Worm (Caenorhabditis elegans): Measurements from ENCODE around the gene Y102A5C.4.

The Y102A5C.4 gene

DNA sequence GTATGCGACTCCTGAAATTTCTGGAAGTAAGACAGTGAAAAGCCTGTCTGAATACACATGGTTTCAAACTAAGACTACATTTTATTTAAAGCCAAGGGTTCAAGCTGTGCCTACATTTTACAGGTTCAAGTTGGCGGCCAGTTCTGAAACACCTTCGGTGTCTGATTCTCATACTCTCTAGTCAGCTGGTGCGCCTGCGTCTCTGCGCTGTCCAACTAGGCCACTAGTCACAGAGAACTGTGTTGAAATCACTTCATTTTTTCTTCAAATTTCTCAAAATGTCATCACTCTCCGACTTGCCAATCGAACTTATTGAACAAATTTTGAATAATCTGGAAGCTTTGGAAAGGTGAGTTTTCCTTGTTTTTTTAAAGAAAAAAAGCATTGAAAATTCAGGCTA is 44.6 kb downstream of the Y102A5C.4 start, which contains the start of gene fbxa-90:
TSS of gene fbxa-90 (plus strand) at position 179 of the 400 bp plus-strand sequence.
- TF ChIP-seq elt-3 (tag; optimal IDR thresholded peaks at IDR 0.05), result no peak
- TF ChIP-seq vab-15 (tag; optimal IDR thresholded peaks at IDR 0.05), result no peak
- peak in 1 of 2 experiments; percentile 54 for TF ChIP-seq lin-35 (GFP tag; optimal IDR thresholded peaks at IDR 0.05)
- TF ChIP-seq unc-130 (tag; optimal IDR thresholded peaks at IDR 0.05), result no peak
- TF ChIP-seq dpl-1 (GFP tag; optimal IDR thresholded peaks at IDR 0.05), result peak in 2 of 3 experiments; percentile 27 to 31
- TF ChIP-seq efl-1 (optimal IDR thresholded peaks at IDR 0.05), result peak; percentile 29 to 64
- TF ChIP-seq efl-1 (GFP tag; optimal IDR thresholded peaks at IDR 0.05 in 1 of 2), result peak in 1 of 2 experiments; percentile 94
- TF ChIP-seq nhr-77 (tag; optimal IDR thresholded peaks at IDR 0.05), result no peak
- TF ChIP-seq skn-1 (tag; optimal IDR thresholded peaks at IDR 0.05), result peak; percentile 15

ce11 chrV:16972134-16972533 is 50.1 kb downstream of the Y102A5C.4 start, which contains the start of gene srh-119:
Gene srh-119 (plus strand): TSS chrV:16972434.
- TF ChIP-seq lin-39 (tag; optimal IDR thresholded peaks at IDR 0.05) (no peak), nhr-84 (tag; optimal IDR thresholded peaks at IDR 0.05) (no peak), unc-30 (tag; optimal IDR thresholded peaks at IDR 0.05) (no peak), zag-1 (tag; optimal IDR thresholded peaks at IDR 0.05) (no peak), snpc-4 (tag; optimal IDR thresholded peaks at IDR 0.05) (no peak), ztf-11 (tag; optimal IDR thresholded peaks at IDR 0.05) (no peak), nhr-28 (tag; optimal IDR thresholded peaks at IDR 0.05) (no peak), lin-15B (tag; optimal IDR thresholded peaks at IDR 0.05) (no peak)

ce11 chrV:16973338-16973737 is 51.3 kb downstream of the Y102A5C.4 start:
- no peak for TF ChIP-seq lin-15B (tag; optimal IDR thresholded peaks at IDR 0.05)
- no peak for TF ChIP-seq ceh-63 (GFP tag; optimal IDR thresholded peaks at IDR 0.05)
- TF ChIP-seq lin-35 (GFP tag; optimal IDR thresholded peaks at IDR 0.05), result no peak
- TF ChIP-seq nhr-47 (tag; optimal IDR thresholded peaks at IDR 0.05), result no peak
- TF ChIP-seq zag-1 (tag; optimal IDR thresholded peaks at IDR 0.05), result no peak
- TF ChIP-seq skn-1 (tag; optimal IDR thresholded peaks at IDR 0.05), result no peak
- TF ChIP-seq efl-1 (optimal IDR thresholded peaks at IDR 0.05), result no peak
- TF ChIP-seq efl-1 (GFP tag; optimal IDR thresholded peaks at IDR 0.05 in 1 of 2), result no peak
- no peak for TF ChIP-seq nhr-237 (tag; optimal IDR thresholded peaks at IDR 0.05)
- TF ChIP-seq zip-4 (GFP tag; optimal IDR thresholded peaks at IDR 0.05), result no peak
- TF ChIP-seq Y116A8C.19 (tag; optimal IDR thresholded peaks at IDR 0.05; ENCODE audit: borderline replicate concordance), result no peak
- TF ChIP-seq ceh-8 (GFP tag; optimal IDR thresholded peaks at IDR 0.05), result no peak
- no peak for TF ChIP-seq unc-30 (tag; optimal IDR thresholded peaks at IDR 0.05)
- TF ChIP-seq mab-9 (GFP tag; IDR thresholded peaks at IDR 0.05), result no peak
